Fruit fly (Drosophila melanogaster) whole organism, embryonic: ENCODE data around the gene CG6040.

Experiments used
- Atf3 ChIP-seq: fragments of 200-800 bp; sonication (Bioruptor generic); optimal IDR thresholded peaks from 3 replicates; lab custom pipeline; 2016; ENCODE audit warnings: missing biosample characterization, missing genetic modification characterization
- CG10366 ChIP-seq: fragments of 200-800 bp; sonication (Bioruptor generic); IDR thresholded peaks from 2 replicates; pipeline ENCODE4 v1.3.6; 2022; ENCODE audit warnings: missing biosample characterization, missing genetic modification characterization
- CG11696 ChIP-seq: fragments of 200-800 bp; sonication (Bioruptor generic); IDR thresholded peaks from 2 replicates; pipeline ENCODE4 v1.3.6; 2022; ENCODE audit warnings: missing biosample characterization, missing genetic modification characterization
- CG15011 ChIP-seq: fragments of 200-800 bp; sonication (Bioruptor generic); optimal IDR thresholded peaks from 3 replicates; lab custom pipeline; 2018; ENCODE audit warnings: missing biosample characterization, mild to moderate bottlenecking, missing genetic modification characterization
- CG17385 ChIP-seq: fragments of 200-800 bp; sonication (Bioruptor generic); optimal IDR thresholded peaks from 3 replicates; lab custom pipeline; 2018; ENCODE audit warnings: missing biosample characterization, mild to moderate bottlenecking, missing genetic modification characterization
- CG2199 ChIP-seq: fragments of 200-800 bp; sonication (Bioruptor generic); IDR thresholded peaks from 3 replicates; pipeline ENCODE4 v1.3.6; 2022; ENCODE audit warnings: missing biosample characterization, missing genetic modification characterization
- CG2712 ChIP-seq: fragments of 200-800 bp; optimal IDR thresholded peaks from 3 replicates; lab custom pipeline; 2019; ENCODE audit warnings: missing biosample characterization, mild to moderate bottlenecking, missing genetic modification characterization, moderate library complexity
- CG3065 ChIP-seq: fragments of 200-800 bp; sonication (Bioruptor generic); optimal IDR thresholded peaks from 2 replicates; lab custom pipeline; 2016; ENCODE audit warnings: missing biosample characterization, missing genetic modification characterization
- CG31224 ChIP-seq: fragments of 200-800 bp; sonication (Bioruptor generic); IDR thresholded peaks from 2 replicates; pipeline ENCODE4 v1.3.6; 2022; ENCODE audit warnings: missing biosample characterization, missing genetic modification characterization
- CG31441 ChIP-seq: fragments of 200-800 bp; sonication (Bioruptor generic); IDR thresholded peaks from 2 replicates; pipeline ENCODE4 v1.3.6; 2022; ENCODE audit warnings: missing biosample characterization, missing genetic modification characterization
- CG34224 ChIP-seq: fragments of 200-800 bp; sonication (Bioruptor generic); IDR thresholded peaks from 3 replicates; pipeline ENCODE4 v1.3.6; 2022; ENCODE audit warnings: missing biosample characterization, missing genetic modification characterization; ENCODE audit not compliant: partially characterized antibody
- CG4282 ChIP-seq: fragments of 200-800 bp; sonication (Bioruptor generic); optimal IDR thresholded peaks from 2 replicates; lab custom pipeline; 2016; ENCODE audit warnings: missing biosample characterization, missing genetic modification characterization
- CG4360 ChIP-seq: fragments of 200-800 bp; sonication (Bioruptor generic); IDR thresholded peaks from 2 replicates; pipeline ENCODE4 v1.3.6; 2022; ENCODE audit warnings: missing biosample characterization, missing genetic modification characterization
- CG43689 ChIP-seq: fragments of 200-800 bp; sonication (Bioruptor generic); IDR thresholded peaks from 2 replicates; pipeline ENCODE4 v1.3.6; 2022; ENCODE audit warnings: missing biosample characterization, missing genetic modification characterization
- CG6175 ChIP-seq: fragments of 200-800 bp; sonication (Bioruptor generic); IDR thresholded peaks from 3 replicates; pipeline ENCODE4 v1.3.6; 2022; ENCODE audit warnings: missing biosample characterization, missing genetic modification characterization
- CG6654 ChIP-seq: fragments of 200-800 bp; sonication (Bioruptor generic); optimal IDR thresholded peaks from 2 replicates; lab custom pipeline; 2017; ENCODE audit warnings: missing biosample characterization, mild to moderate bottlenecking, missing genetic modification characterization
- CG6854 ChIP-seq: fragments of 200-800 bp; sonication (Bioruptor generic); optimal IDR thresholded peaks from 3 replicates; lab custom pipeline; 2017; ENCODE audit warnings: missing biosample characterization, mild to moderate bottlenecking, missing genetic modification characterization
- CG7271 ChIP-seq: fragments of 200-800 bp; sonication (Bioruptor generic); optimal IDR thresholded peaks from 2 replicates; lab custom pipeline; 2018; ENCODE audit warnings: missing biosample characterization, mild to moderate bottlenecking, missing genetic modification characterization, moderate library complexity
- CG8281 ChIP-seq: fragments of 200-800 bp; sonication (Bioruptor generic); optimal IDR thresholded peaks from 2 replicates; lab custom pipeline; 2018; ENCODE audit warnings: missing biosample characterization, mild to moderate bottlenecking, missing genetic modification characterization, moderate library complexity
- CG8290 ChIP-seq, 3 experiments: fragments of 200-800 bp; sonication (Bioruptor generic); optimal IDR thresholded peaks; 2 replicates each; lab custom pipeline; 2016 to 2019; ENCODE audit warnings: missing biosample characterization in 3 of 3, missing genetic modification characterization in 3 of 3, mild to moderate bottlenecking in 2 of 3, moderate library complexity in 1 of 3
- CTCF ChIP-seq: fragments of 200-800 bp; sonication (Bioruptor generic); optimal IDR thresholded peaks from 2 replicates; lab custom pipeline; 2017; ENCODE audit warnings: missing biosample characterization, mild to moderate bottlenecking, missing genetic modification characterization, moderate library complexity
- Dad ChIP-seq: fragments of 200-800 bp; sonication (Bioruptor generic); optimal IDR thresholded peaks from 3 replicates; lab custom pipeline; 2016; ENCODE audit warnings: missing biosample characterization, missing genetic modification characterization
- Dll ChIP-seq: fragments of 200-800 bp; sonication (Bioruptor generic); IDR thresholded peaks from 4 replicates; pipeline ENCODE4 v1.3.6; 2022; ENCODE audit warnings: missing biosample characterization, missing genetic modification characterization; ENCODE audit not compliant: partially characterized antibody
- Dref ChIP-seq: fragments of 200-800 bp; sonication (Bioruptor generic); IDR thresholded peaks from 2 replicates; pipeline ENCODE4 v1.3.6; 2022; ENCODE audit warnings: missing biosample characterization, missing genetic modification characterization
- Ets65A ChIP-seq: fragments of 200-800 bp; sonication (Bioruptor generic); peaks from one replicate; lab custom pipeline; 2016; ENCODE audit warnings: missing biosample characterization, missing genetic modification characterization
- Fer1 ChIP-seq: fragments of 200-800 bp; sonication (Bioruptor generic); optimal IDR thresholded peaks from 2 replicates; lab custom pipeline; 2017; ENCODE audit warnings: missing biosample characterization, mild to moderate bottlenecking, missing genetic modification characterization
- Hr39 ChIP-seq: fragments of >200 bp; optimal IDR thresholded peaks from 2 replicates; lab custom pipeline; 2017
- Hr51 ChIP-seq, 2 experiments: fragments of 200-800 bp; sonication (Bioruptor generic); optimal IDR thresholded peaks; 2 replicates in 1 of 2; 3 replicates in 1 of 2; lab custom pipeline; 2016 to 2018; ENCODE audit warnings: missing biosample characterization in 2 of 2, missing genetic modification characterization in 2 of 2, mild to moderate bottlenecking in 1 of 2, moderate library complexity in 1 of 2
- Hsf ChIP-seq: fragments of 200-800 bp; sonication (Bioruptor generic); optimal IDR thresholded peaks from 3 replicates; lab custom pipeline; 2016; ENCODE audit warnings: missing biosample characterization, missing genetic modification characterization
- Nf-YA ChIP-seq: fragments of 200-800 bp; sonication (Bioruptor generic); IDR thresholded peaks from 2 replicates; pipeline ENCODE4 v1.3.6; 2022; ENCODE audit warnings: missing biosample characterization, missing genetic modification characterization
- Optix ChIP-seq: fragments of 200-800 bp; sonication (Bioruptor generic); IDR thresholded peaks from 3 replicates; pipeline ENCODE4 v1.3.6; 2022; ENCODE audit warnings: missing biosample characterization, missing genetic modification characterization
- Xbp1 ChIP-seq: fragments of 200-800 bp; sonication (Bioruptor generic); optimal IDR thresholded peaks from 3 replicates; lab custom pipeline; 2016; ENCODE audit warnings: missing biosample characterization, mild to moderate bottlenecking, missing genetic modification characterization
- abd-A ChIP-seq: fragments of 200-800 bp; sonication (Bioruptor generic); optimal IDR thresholded peaks from 3 replicates; lab custom pipeline; 2019; ENCODE audit warnings: missing biosample characterization, mild to moderate bottlenecking, missing genetic modification characterization, moderate library complexity
- amos ChIP-seq: fragments of 200-800 bp; sonication (Bioruptor generic); IDR thresholded peaks from 2 replicates; pipeline ENCODE4 v1.3.6; 2022; ENCODE audit warnings: missing biosample characterization, missing genetic modification characterization; ENCODE audit not compliant: partially characterized antibody
- bigmax ChIP-seq: fragments of 200-800 bp; sonication (Bioruptor generic); optimal IDR thresholded peaks from 2 replicates; lab custom pipeline; 2018; ENCODE audit warnings: missing biosample characterization, mild to moderate bottlenecking, missing genetic modification characterization
- chinmo ChIP-seq: fragments of 200-800 bp; sonication (Bioruptor generic); IDR thresholded peaks from 4 replicates; pipeline ENCODE4 v1.3.6; 2022; ENCODE audit warnings: missing biosample characterization, missing genetic modification characterization; ENCODE audit not compliant: partially characterized antibody
- crc ChIP-seq: fragments of 200-800 bp; sonication (Bioruptor generic); optimal IDR thresholded peaks from 2 replicates; lab custom pipeline; 2016; ENCODE audit warnings: missing biosample characterization, missing genetic modification characterization
- crol ChIP-seq: fragments of 200-800 bp; sonication (Bioruptor generic); IDR thresholded peaks from 2 replicates; pipeline ENCODE4 v1.3.6; 2022; ENCODE audit warnings: missing biosample characterization, missing genetic modification characterization
- dm ChIP-seq: fragments of 200-800 bp; sonication (Bioruptor generic); optimal IDR thresholded peaks from 3 replicates; lab custom pipeline; 2016; ENCODE audit warnings: missing biosample characterization, missing genetic modification characterization
- exex ChIP-seq: fragments of 200-800 bp; sonication (Bioruptor generic); optimal IDR thresholded peaks from 4 replicates; lab custom pipeline; 2018; ENCODE audit warnings: missing biosample characterization, mild to moderate bottlenecking, missing genetic modification characterization, moderate library complexity
- ftz-f1 ChIP-seq: fragments of 200-800 bp; sonication (Bioruptor generic); optimal IDR thresholded peaks from 2 replicates; lab custom pipeline; 2016; ENCODE audit warnings: missing biosample characterization, missing genetic modification characterization
- grn ChIP-seq: fragments of 200-800 bp; sonication (Bioruptor generic); optimal IDR thresholded peaks from 3 replicates; lab custom pipeline; 2017; ENCODE audit warnings: missing biosample characterization, missing genetic modification characterization
- luna ChIP-seq: fragments of 200-800 bp; sonication (Bioruptor generic); optimal IDR thresholded peaks from 2 replicates; lab custom pipeline; 2016; ENCODE audit warnings: missing biosample characterization, missing genetic modification characterization
- oc ChIP-seq: fragments of 200-800 bp; sonication (Bioruptor generic); optimal IDR thresholded peaks from 2 replicates; lab custom pipeline; 2018; ENCODE audit warnings: missing biosample characterization, mild to moderate bottlenecking, missing genetic modification characterization, moderate library complexity
- pho ChIP-seq: fragments of 200-800 bp; sonication (Bioruptor generic); optimal IDR thresholded peaks from 2 replicates; lab custom pipeline; 2016; ENCODE audit warnings: missing biosample characterization, missing genetic modification characterization
- prd ChIP-seq, 3 experiments: fragments of >200 bp in 2 of 3; fragments of 200-800 bp in 1 of 3; sonication (Bioruptor generic) in 1 of 3; optimal IDR thresholded peaks in 2 of 3; IDR thresholded peaks in 1 of 3; 2 replicates in 2 of 3; 3 replicates in 1 of 3; pipeline versions ENCODE4 v1.3.6 to Lab custom; 2017 to 2022; ENCODE audit warnings: missing biosample characterization in 1 of 3, missing genetic modification characterization in 1 of 3
- pzg ChIP-seq: fragments of 200-800 bp; sonication (Bioruptor generic); optimal IDR thresholded peaks from 3 replicates; lab custom pipeline; 2018; ENCODE audit warnings: missing biosample characterization, mild to moderate bottlenecking, missing genetic modification characterization, moderate library complexity
- row ChIP-seq: fragments of 200-800 bp; sonication (Bioruptor generic); IDR thresholded peaks from 3 replicates; pipeline ENCODE4 v1.3.6; 2022; ENCODE audit warnings: missing biosample characterization, missing genetic modification characterization
- sna ChIP-seq: fragments of 200-800 bp; sonication (Bioruptor generic); IDR thresholded peaks from 2 replicates; pipeline ENCODE4 v1.3.6; 2022; ENCODE audit warnings: missing biosample characterization, missing genetic modification characterization; ENCODE audit not compliant: partially characterized antibody
- ttk ChIP-seq: fragments of 200-800 bp; sonication (Bioruptor generic); IDR thresholded peaks from 2 replicates; pipeline ENCODE4 v2.1.2; 2022; ENCODE audit warnings: missing biosample characterization, missing genetic modification characterization
- zen ChIP-seq: fragments of 200-800 bp; sonication (Bioruptor generic); optimal IDR thresholded peaks from 3 replicates; lab custom pipeline; 2018; ENCODE audit warnings: missing biosample characterization, mild to moderate bottlenecking, missing genetic modification characterization, moderate library complexity

The CG6040 gene

dm6 chr3R:19094799-19095418, 1.9 kb upstream of the CG6040 start, which contains the start of the genes mRpL55 and ATPsynD (continued):
- TF ChIP-seq ttk (GFP tag; lab: Robert Waterston, UW) (no peak), CG2199 (GFP tag; lab: Robert Waterston, UW) (no peak), grn (GFP tag; lab: Kevin White, UChicago) (no peak), CG31441 (GFP tag; lab: Robert Waterston, UW) (no peak), prd (optimal IDR thresholded peaks at IDR 0.05; lab: Kevin White, UChicago) (no peak), prd (GFP tag; IDR thresholded peaks at IDR 0.05; lab: Robert Waterston, UW) (no peak), CG34224 (GFP tag; lab: Robert Waterston, UW) (peak; percentile 7; the same call in 1 of the 3 replicates), abd-A (tag; lab: Kevin White, UChicago) (peak; percentile 52), Ets65A (GFP tag; lab: Kevin White, UChicago) (no peak), Nf-YA (no peak), CG31224 (GFP tag; lab: Robert Waterston, UW) (no peak), ftz-f1 (GFP tag; lab: Kevin White, UChicago) (peak; percentile 56), Hsf (GFP tag; lab: Kevin White, UChicago) (no peak), crol (GFP tag; lab: Robert Waterston, UW) (no peak), CG6854 (GFP tag; lab: Kevin White, UChicago) (no peak), CG8290 (GFP tag; optimal IDR thresholded peaks at IDR 0.05; lab: Kevin White, UChicago) (no peak), CG8290 (tag; optimal IDR thresholded peaks at IDR 0.05; lab: Kevin White, UChicago) (peak in 1 of 2 experiments; percentile 57), Dad (GFP tag; lab: Kevin White, UChicago) (no peak), Hr39 (no peak), luna (no peak), CG6654 (GFP tag; lab: Kevin White, UChicago) (no peak), Optix (GFP tag; lab: Robert Waterston, UW) (no peak), exex (peak; percentile 32), CG2712 (tag; lab: Kevin White, UChicago) (peak; percentile 18), oc (tag; lab: Kevin White, UChicago) (no peak), CG8281 (no peak), row (peak; percentile 25; the same call in 1 of the 3 replicates), chinmo (GFP tag; lab: Robert Waterston, UW) (no peak), pho (GFP tag; lab: Kevin White, UChicago) (no peak), Hr51 (GFP tag; optimal IDR thresholded peaks at IDR 0.05; lab: Kevin White, UChicago) (no peak), CG4282 (no peak), CG6175 (GFP tag; lab: Robert Waterston, UW) (no peak), Atf3 (GFP tag; lab: Kevin White, UChicago) (no peak), Fer1 (no peak), CG10366 (GFP tag; lab: Robert Waterston, UW) (no peak), Xbp1 (no peak), CG15011 (GFP tag; lab: Kevin White, UChicago) (no peak), CG3065 (GFP tag; lab: Kevin White, UChicago) (no peak), CTCF (GFP tag; lab: Kevin White, UChicago) (no peak), Dref (GFP tag; lab: Robert Waterston, UW) (peak; percentile 56), CG17385 (GFP tag; lab: Kevin White, UChicago) (no peak), bigmax (GFP tag; lab: Kevin White, UChicago) (peak; percentile 56), sna (GFP tag; lab: Robert Waterston, UW) (no peak), CG11696 (GFP tag; lab: Robert Waterston, UW) (no peak), amos (GFP tag; lab: Robert Waterston, UW) (peak; percentile 35; the same call in 1 of the 2 replicates), CG43689 (GFP tag; lab: Robert Waterston, UW) (no peak), CG4360 (GFP tag; lab: Robert Waterston, UW) (no peak), CG7271 (no peak), crc (GFP tag; lab: Kevin White, UChicago) (no peak), zen (tag; lab: Kevin White, UChicago) (peak; percentile 42), pzg (GFP tag; lab: Kevin White, UChicago) (peak; percentile 92), dm (GFP tag; lab: Kevin White, UChicago) (peak; percentile 56), Dll (GFP tag; lab: Robert Waterston, UW) (no peak)
